Fruit fly (Drosophila melanogaster) whole organism, embryonic: ENCODE results near the gene CG33489.

ENCODE experiments used
- Asciz ChIP-seq: fragments of 200-800 bp; sonication (Bioruptor generic); optimal IDR thresholded peaks from 2 replicates; lab custom pipeline; 2017; ENCODE audit warnings: missing biosample characterization, mild to moderate bottlenecking, missing genetic modification characterization, missing genetic modification reagents
- CG1024 ChIP-seq: fragments of 200-800 bp; sonication (Bioruptor generic); IDR thresholded peaks from 2 replicates; pipeline ENCODE4 v1.3.6; 2022; ENCODE audit warnings: missing biosample characterization, missing genetic modification characterization
- CG10267 ChIP-seq: fragments of 200-800 bp; sonication (Bioruptor generic); optimal IDR thresholded peaks from 2 replicates; lab custom pipeline; 2018; ENCODE audit warnings: missing biosample characterization, mild to moderate bottlenecking, missing genetic modification characterization, moderate library complexity
- CG11696 ChIP-seq: fragments of 200-800 bp; sonication (Bioruptor generic); IDR thresholded peaks from 2 replicates; pipeline ENCODE4 v1.3.6; 2022; ENCODE audit warnings: missing biosample characterization, missing genetic modification characterization
- CG1529 ChIP-seq: fragments of 200-800 bp; sonication (Bioruptor generic); optimal IDR thresholded peaks from 3 replicates; lab custom pipeline; 2018; ENCODE audit warnings: missing biosample characterization, missing genetic modification characterization
- CG16813 ChIP-seq: fragments of 200-800 bp; sonication (Bioruptor generic); IDR thresholded peaks from 3 replicates; pipeline ENCODE4 v1.3.6; 2022; ENCODE audit warnings: missing biosample characterization, missing genetic modification characterization; ENCODE audit not compliant: partially characterized antibody
- CG17568 ChIP-seq: fragments of 200-800 bp; sonication (Bioruptor generic); optimal IDR thresholded peaks from 2 replicates; lab custom pipeline; 2018; ENCODE audit warnings: missing biosample characterization, mild to moderate bottlenecking, missing genetic modification characterization, moderate library complexity
- CG31365 ChIP-seq: fragments of 200-800 bp; sonication (Bioruptor generic); optimal IDR thresholded peaks from 2 replicates; lab custom pipeline; 2018; ENCODE audit warnings: missing biosample characterization, mild to moderate bottlenecking, missing genetic modification characterization
- CG3838 ChIP-seq: fragments of 200-800 bp; sonication (Bioruptor generic); optimal IDR thresholded peaks from 3 replicates; lab custom pipeline; 2016; ENCODE audit warnings: missing biosample characterization, missing genetic modification characterization
- CG6765 ChIP-seq: fragments of 200-800 bp; sonication (Bioruptor generic); optimal IDR thresholded peaks from 3 replicates; lab custom pipeline; 2017; ENCODE audit warnings: missing biosample characterization, mild to moderate bottlenecking, missing genetic modification characterization
- CG9727 ChIP-seq: fragments of 200-800 bp; sonication (Bioruptor generic); optimal IDR thresholded peaks from 3 replicates; lab custom pipeline; 2017; ENCODE audit warnings: missing biosample characterization, mild to moderate bottlenecking, missing genetic modification characterization
- CG9876 ChIP-seq: fragments of 200-800 bp; sonication (Bioruptor generic); optimal IDR thresholded peaks from 2 replicates; lab custom pipeline; 2016; ENCODE audit warnings: missing biosample characterization, missing genetic modification characterization
- CTCF ChIP-seq: fragments of 200-800 bp; sonication (Bioruptor generic); optimal IDR thresholded peaks from 2 replicates; lab custom pipeline; 2017; ENCODE audit warnings: missing biosample characterization, mild to moderate bottlenecking, missing genetic modification characterization, moderate library complexity
- D19B ChIP-seq: fragments of 200-800 bp; sonication (Bioruptor generic); optimal IDR thresholded peaks from 2 replicates; lab custom pipeline; 2017; ENCODE audit warnings: missing biosample characterization, mild to moderate bottlenecking, missing genetic modification characterization
- Drgx ChIP-seq: fragments of 200-800 bp; sonication (Bioruptor generic); IDR thresholded peaks from 2 replicates; pipeline ENCODE4 v1.3.6; 2022; ENCODE audit warnings: missing biosample characterization, missing genetic modification characterization
- Ets65A ChIP-seq: fragments of 200-800 bp; sonication (Bioruptor generic); peaks from one replicate; lab custom pipeline; 2016; ENCODE audit warnings: missing biosample characterization, missing genetic modification characterization
- Gsc ChIP-seq: fragments of 200-800 bp; sonication (Bioruptor generic); IDR thresholded peaks from 2 replicates; pipeline ENCODE4 v1.3.6; 2022; ENCODE audit warnings: missing biosample characterization, missing genetic modification characterization
- Gug ChIP-seq: fragments of 200-800 bp; sonication (Bioruptor generic); IDR thresholded peaks from 4 replicates; pipeline ENCODE4 v1.3.6; 2022; ENCODE audit warnings: missing biosample characterization, missing genetic modification characterization
- HLHmδ ChIP-seq: fragments of 200-800 bp; sonication (Bioruptor generic); optimal IDR thresholded peaks from 2 replicates; lab custom pipeline; 2018; ENCODE audit warnings: missing biosample characterization, mild to moderate bottlenecking, missing genetic modification characterization, moderate library complexity
- Mes4 ChIP-seq: fragments of 200-800 bp; sonication (Bioruptor generic); optimal IDR thresholded peaks from 2 replicates; lab custom pipeline; 2016; ENCODE audit warnings: missing biosample characterization, missing genetic modification characterization
- NFAT ChIP-seq: fragments of 200-800 bp; sonication (Bioruptor generic); IDR thresholded peaks from 2 replicates; pipeline ENCODE4 v1.3.6; 2022; ENCODE audit warnings: missing biosample characterization, missing genetic modification characterization
- Opbp ChIP-seq: fragments of 200-800 bp; sonication (Bioruptor generic); IDR thresholded peaks from 3 replicates; pipeline ENCODE4 v1.3.6; 2022; ENCODE audit warnings: missing biosample characterization, missing genetic modification characterization; ENCODE audit not compliant: partially characterized antibody
- Ravus ChIP-seq: fragments of 200-800 bp; sonication (Bioruptor generic); IDR thresholded peaks from 2 replicates; pipeline ENCODE4 v1.3.6; 2022; ENCODE audit warnings: missing biosample characterization, missing genetic modification characterization
- Rfx ChIP-seq: fragments of 200-800 bp; sonication (Bioruptor generic); IDR thresholded peaks from 2 replicates; pipeline ENCODE4 v1.3.6; 2022; ENCODE audit warnings: missing biosample characterization, missing genetic modification characterization
- Scr ChIP-seq: fragments of 200-800 bp; sonication (Bioruptor generic); IDR thresholded peaks from 2 replicates; pipeline ENCODE4 v1.3.6; 2022; ENCODE audit warnings: missing biosample characterization, missing genetic modification characterization; ENCODE audit not compliant: partially characterized antibody
- Stat92E ChIP-seq, 3 experiments: fragments of >200 bp in 2 of 3; fragments of 200-800 bp in 1 of 3; sonication (Bioruptor generic) in 1 of 3; optimal IDR thresholded peaks; 2 replicates each; lab custom pipeline; 2017 to 2019; ENCODE audit warnings: missing biosample characterization in 3 of 3, missing genetic modification characterization in 3 of 3, mild to moderate bottlenecking in 1 of 3, moderate library complexity in 1 of 3
- TFAM ChIP-seq: fragments of 200-800 bp; sonication (Bioruptor generic); optimal IDR thresholded peaks from 2 replicates; lab custom pipeline; 2017; ENCODE audit warnings: missing biosample characterization, missing genetic modification characterization, inconsistent platforms
- bbx ChIP-seq: fragments of 200-800 bp; sonication (Bioruptor generic); IDR thresholded peaks from 2 replicates; pipeline ENCODE4 v1.3.6; 2022; ENCODE audit warnings: missing biosample characterization, missing genetic modification characterization; ENCODE audit not compliant: partially characterized antibody
- chm ChIP-seq: fragments of 200-800 bp; sonication (Bioruptor generic); IDR thresholded peaks from 2 replicates; pipeline ENCODE4 v1.3.6; 2022; ENCODE audit warnings: missing biosample characterization, missing genetic modification characterization
- chn ChIP-seq: fragments of 200-800 bp; sonication (Bioruptor generic); optimal IDR thresholded peaks from 2 replicates; lab custom pipeline; 2016; ENCODE audit warnings: missing biosample characterization, missing genetic modification characterization
- dan ChIP-seq: fragments of 200-800 bp; sonication (Bioruptor generic); IDR thresholded peaks from 2 replicates; pipeline ENCODE4 v1.3.6; 2022; ENCODE audit warnings: missing biosample characterization, missing genetic modification characterization
- dm ChIP-seq: fragments of 200-800 bp; sonication (Bioruptor generic); optimal IDR thresholded peaks from 3 replicates; lab custom pipeline; 2016; ENCODE audit warnings: missing biosample characterization, missing genetic modification characterization
- dmrt11E ChIP-seq: fragments of 200-800 bp; sonication (Bioruptor generic); optimal IDR thresholded peaks from 3 replicates; lab custom pipeline; 2018; ENCODE audit warnings: missing biosample characterization, mild to moderate bottlenecking, missing genetic modification characterization, moderate library complexity
- esg ChIP-seq: fragments of 200-800 bp; sonication (Bioruptor generic); conservative IDR thresholded peaks from 2 replicates; pipeline ENCODE4 v1.3.6; 2022; ENCODE audit warnings: missing biosample characterization, missing genetic modification characterization
- fd102C ChIP-seq: fragments of 200-800 bp; sonication (Bioruptor generic); optimal IDR thresholded peaks from 2 replicates; lab custom pipeline; 2018; ENCODE audit warnings: missing biosample characterization, mild to moderate bottlenecking, missing genetic modification characterization, moderate library complexity
- fd3F ChIP-seq: fragments of 200-800 bp; sonication (Bioruptor generic); optimal IDR thresholded peaks from 2 replicates; lab custom pipeline; 2018; ENCODE audit warnings: missing biosample characterization, mild to moderate bottlenecking, missing genetic modification characterization, moderate library complexity
- hb ChIP-seq: fragments of 200-800 bp; sonication (Bioruptor generic); IDR thresholded peaks from 3 replicates; pipeline ENCODE4 v1.3.6; 2022; ENCODE audit warnings: missing biosample characterization, missing genetic modification characterization; ENCODE audit not compliant: partially characterized antibody
- hbn ChIP-seq: fragments of 200-800 bp; sonication (Bioruptor generic); IDR thresholded peaks from 2 replicates; pipeline ENCODE4 v1.3.6; 2022; ENCODE audit warnings: missing biosample characterization, missing genetic modification characterization; ENCODE audit not compliant: partially characterized antibody
- hth ChIP-seq: fragments of >200 bp; optimal IDR thresholded peaks from 2 replicates; lab custom pipeline; 2017; ENCODE audit warnings: inconsistent platforms
- ind ChIP-seq: fragments of 200-800 bp; sonication (Bioruptor generic); optimal IDR thresholded peaks from 3 replicates; lab custom pipeline; 2016; ENCODE audit warnings: missing biosample characterization, missing genetic modification characterization
- inv ChIP-seq: fragments of 200-800 bp; sonication (Bioruptor generic); IDR thresholded peaks from 2 replicates; pipeline ENCODE4 v1.3.6; 2022; ENCODE audit warnings: missing biosample characterization, missing genetic modification characterization; ENCODE audit not compliant: partially characterized antibody
- kni ChIP-seq: fragments of 200-800 bp; sonication (Bioruptor generic); optimal IDR thresholded peaks from 3 replicates; lab custom pipeline; 2017; ENCODE audit warnings: mild to moderate bottlenecking, missing biosample characterization, missing genetic modification reagents, missing genetic modification characterization
- lbe ChIP-seq: fragments of 200-800 bp; sonication (Bioruptor generic); optimal IDR thresholded peaks from 2 replicates; lab custom pipeline; 2016; ENCODE audit warnings: missing biosample characterization, mild to moderate bottlenecking, missing genetic modification characterization
- mld ChIP-seq: fragments of 200-800 bp; sonication (Bioruptor generic); IDR thresholded peaks from 3 replicates; pipeline ENCODE4 v1.3.6; 2022; ENCODE audit warnings: missing biosample characterization, missing genetic modification characterization; ENCODE audit not compliant: partially characterized antibody
- oc ChIP-seq: fragments of 200-800 bp; sonication (Bioruptor generic); optimal IDR thresholded peaks from 2 replicates; lab custom pipeline; 2018; ENCODE audit warnings: missing biosample characterization, mild to moderate bottlenecking, missing genetic modification characterization, moderate library complexity
- sob ChIP-seq: fragments of 200-800 bp; sonication (Bioruptor generic); IDR thresholded peaks from 2 replicates; pipeline ENCODE4 v1.3.6; 2022; ENCODE audit warnings: missing biosample characterization, missing genetic modification characterization
- tgo ChIP-seq: fragments of 200-800 bp; sonication (Bioruptor generic); IDR thresholded peaks from 3 replicates; pipeline ENCODE4 v1.3.6; 2022; ENCODE audit warnings: missing biosample characterization, missing genetic modification characterization
- toy ChIP-seq: fragments of 200-800 bp; sonication (Bioruptor generic); IDR thresholded peaks from 2 replicates; pipeline ENCODE4 v1.3.6; 2022; ENCODE audit warnings: missing biosample characterization, missing genetic modification characterization
- ttk ChIP-seq: fragments of 200-800 bp; sonication (Bioruptor generic); IDR thresholded peaks from 2 replicates; pipeline ENCODE4 v2.1.2; 2022; ENCODE audit warnings: missing biosample characterization, missing genetic modification characterization
- usp ChIP-seq: fragments of >200 bp; optimal IDR thresholded peaks from 2 replicates; lab custom pipeline; 2017; ENCODE audit warnings: missing biosample characterization, missing genetic modification characterization
- zfh1 ChIP-seq: fragments of 200-800 bp; sonication (Bioruptor generic); IDR thresholded peaks from 3 replicates; pipeline ENCODE4 v1.3.6; 2022; ENCODE audit warnings: missing biosample characterization, missing genetic modification characterization

The CG33489 gene

DNA sequence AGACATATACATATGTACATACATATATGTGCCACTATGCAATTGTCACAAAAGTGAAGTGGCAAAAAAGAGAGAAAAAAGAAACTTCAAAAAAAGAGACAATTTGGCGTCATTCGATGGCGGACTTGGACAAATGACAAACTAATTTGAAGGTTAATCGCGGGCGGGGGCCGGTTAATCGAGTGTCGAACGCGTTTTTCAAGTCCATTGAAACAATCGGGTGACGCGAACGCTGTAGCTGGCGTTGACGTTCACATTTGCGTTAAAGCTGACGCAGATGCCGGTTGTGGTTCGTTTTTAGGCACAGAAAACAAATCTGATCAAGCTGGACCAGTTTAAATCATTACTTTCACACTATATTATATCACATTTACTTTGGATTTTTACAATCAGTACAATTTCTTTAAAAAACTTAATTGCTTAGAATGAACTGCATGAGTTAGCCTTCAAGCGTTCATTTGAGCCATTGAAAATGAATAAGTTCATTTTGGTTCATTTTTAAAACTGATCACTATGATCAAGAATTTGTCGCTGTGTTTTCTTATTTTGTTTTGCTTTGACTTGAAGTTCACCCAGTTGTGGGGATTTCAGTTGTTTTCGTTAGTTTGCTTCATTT lies 43.0 kb downstream of the CG33489 start (continued):
- TF ChIP-seq mld (GFP tag; lab: Robert Waterston, UW) (no peak), usp (GFP tag; lab: Kevin White, UChicago) (no peak), CG1529 (GFP tag; lab: Kevin White, UChicago) (no peak), CG1024 (GFP tag; lab: Robert Waterston, UW) (no peak), CG3838 (GFP tag; lab: Kevin White, UChicago) (no peak), tgo (peak; percentile 44; the same call in 2 of the 3 replicates), Drgx (no peak), sob (peak; percentile 51), Mes4 (GFP tag; lab: Kevin White, UChicago) (no peak), D19B (GFP tag; lab: Kevin White, UChicago) (peak; percentile 59), oc (tag; lab: Kevin White, UChicago) (no peak), inv (GFP tag; lab: Robert Waterston, UW) (no peak), chm (no peak), esg (GFP tag; lab: Robert Waterston, UW) (no peak), CG9876 (GFP tag; lab: Kevin White, UChicago) (no peak), TFAM (GFP tag; lab: Kevin White, UChicago) (no peak), Ets65A (GFP tag; lab: Kevin White, UChicago) (no peak), CG10267 (tag; lab: Kevin White, UChicago) (peak; percentile 20), NFAT (GFP tag; lab: Robert Waterston, UW) (peak; percentile 4; the same call in 1 of the 2 replicates), Ravus (no peak), fd102C (no peak), hb (no peak), fd3F (peak; percentile 44), CG31365 (tag; lab: Kevin White, UChicago) (no peak), toy (GFP tag; lab: Robert Waterston, UW) (no peak), Opbp (GFP tag; lab: Robert Waterston, UW) (no peak), bbx (GFP tag; lab: Robert Waterston, UW) (no peak), CG9727 (peak; percentile 22), Stat92E (GFP tag; optimal IDR thresholded peaks at IDR 0.05; lab: Kevin White, UChicago) (no peak), CG11696 (GFP tag; lab: Robert Waterston, UW) (no peak), dan (GFP tag; lab: Robert Waterston, UW) (no peak), CG6765 (GFP tag; lab: Kevin White, UChicago) (peak; percentile 22), hbn (GFP tag; lab: Robert Waterston, UW) (no peak), CG16813 (no peak), Asciz (GFP tag; lab: Kevin White, UChicago) (no peak), Scr (GFP tag; lab: Robert Waterston, UW) (no peak), Rfx (GFP tag; lab: Robert Waterston, UW) (peak; percentile 74; the same call in 1 of the 2 replicates), dm (peak; percentile 5), chn (GFP tag; lab: Kevin White, UChicago) (no peak), ttk (GFP tag; lab: Robert Waterston, UW) (peak; percentile 36; the same call in 1 of the 2 replicates), ind (GFP tag; lab: Kevin White, UChicago) (peak; percentile 43), Gug (GFP tag; lab: Robert Waterston, UW) (no peak), lbe (GFP tag; lab: Kevin White, UChicago) (no peak), zfh1 (no peak), HLHmδ (GFP tag; lab: Kevin White, UChicago) (no peak), CG17568 (peak; percentile 25), CTCF (GFP tag; lab: Kevin White, UChicago) (no peak), hth (lab: Kevin White, UChicago) (no peak), Gsc (GFP tag; lab: Robert Waterston, UW) (no peak), dmrt11E (tag; lab: Kevin White, UChicago) (no peak), kni (GFP tag; lab: Kevin White, UChicago) (no peak)
